Fruit fly (Drosophila melanogaster): ENCODE results near the gene Nf1.

dm6 chr3R:26012288-26012687, 29.5 kb downstream of the Nf1 start:
- no peak for TF ChIP-seq Hr39 (GFP tag; optimal IDR thresholded peaks at IDR 0.05)
- TF ChIP-seq CG31627 (GFP tag; optimal IDR thresholded peaks at IDR 0.05) = no peak
- no peak for TF ChIP-seq Blimp-1 (GFP tag; optimal IDR thresholded peaks at IDR 0.05)
- no peak for TF ChIP-seq CG11902 (GFP tag; optimal IDR thresholded peaks at IDR 0.05)
